Fruit fly (Drosophila melanogaster) whole organism, embryonic: ENCODE results near the gene CG32176.

Experiments
- Abd-B ChIP-seq: fragments of 200-800 bp; sonication (Bioruptor generic); optimal IDR thresholded peaks from 2 replicates; lab custom pipeline; 2018; ENCODE audit warnings: missing biosample characterization, mild to moderate bottlenecking, missing genetic modification characterization, moderate library complexity
- Bdp1 ChIP-seq: fragments of 200-800 bp; sonication (Bioruptor generic); optimal IDR thresholded peaks from 3 replicates; lab custom pipeline; 2016; ENCODE audit warnings: missing biosample characterization, missing genetic modification characterization
- BtbVII ChIP-seq: fragments of 200-800 bp; sonication (Bioruptor generic); optimal IDR thresholded peaks from 3 replicates; lab custom pipeline; 2017; ENCODE audit warnings: missing biosample characterization, mild to moderate bottlenecking, missing genetic modification characterization
- CG10959 ChIP-seq: fragments of 200-800 bp; sonication (Bioruptor generic); IDR thresholded peaks from 2 replicates; pipeline ENCODE4 v1.3.6; 2022; ENCODE audit warnings: missing biosample characterization, missing genetic modification characterization
- CG11504 ChIP-seq: fragments of 200-800 bp; sonication (Bioruptor generic); optimal IDR thresholded peaks from 3 replicates; lab custom pipeline; 2019; ENCODE audit warnings: missing biosample characterization, mild to moderate bottlenecking, missing genetic modification characterization, moderate library complexity
- CG12104 ChIP-seq: fragments of 200-800 bp; sonication (Bioruptor generic); optimal IDR thresholded peaks from 3 replicates; lab custom pipeline; 2016; ENCODE audit warnings: missing biosample characterization, missing genetic modification characterization
- CG14710 ChIP-seq: fragments of 200-800 bp; sonication (Bioruptor generic); optimal IDR thresholded peaks from 3 replicates; lab custom pipeline; 2019; ENCODE audit warnings: missing biosample characterization, mild to moderate bottlenecking, missing genetic modification characterization, moderate library complexity
- CG14965 ChIP-seq: fragments of 200-800 bp; sonication (Bioruptor generic); optimal IDR thresholded peaks from 2 replicates; lab custom pipeline; 2016; ENCODE audit warnings: missing biosample characterization, missing genetic modification characterization, borderline replicate concordance
- CG15011 ChIP-seq: fragments of 200-800 bp; sonication (Bioruptor generic); optimal IDR thresholded peaks from 3 replicates; lab custom pipeline; 2018; ENCODE audit warnings: missing biosample characterization, mild to moderate bottlenecking, missing genetic modification characterization
- CG16815 ChIP-seq: fragments of 200-800 bp; sonication (Bioruptor generic); optimal IDR thresholded peaks from 3 replicates; lab custom pipeline; 2017; ENCODE audit warnings: missing biosample characterization, mild to moderate bottlenecking, missing genetic modification characterization
- CG17186 ChIP-seq: fragments of 200-800 bp; sonication (Bioruptor generic); optimal IDR thresholded peaks from 3 replicates; lab custom pipeline; 2017; ENCODE audit warnings: missing biosample characterization, missing genetic modification reagents, missing genetic modification characterization
- CG17612 ChIP-seq: fragments of 200-800 bp; sonication (Bioruptor generic); IDR thresholded peaks from 2 replicates; pipeline ENCODE4 v1.3.6; 2022; ENCODE audit warnings: missing biosample characterization, missing genetic modification characterization
- CG1832 ChIP-seq: fragments of 200-800 bp; sonication (Bioruptor generic); optimal IDR thresholded peaks from 2 replicates; lab custom pipeline; 2017; ENCODE audit warnings: missing biosample characterization, mild to moderate bottlenecking, missing genetic modification characterization, inconsistent platforms
- CG30020 ChIP-seq: fragments of 200-800 bp; optimal IDR thresholded peaks from 2 replicates; lab custom pipeline; 2019; ENCODE audit warnings: missing biosample characterization, mild to moderate bottlenecking, missing genetic modification characterization, moderate library complexity
- CG31388 ChIP-seq: fragments of 200-800 bp; sonication (Bioruptor generic); optimal IDR thresholded peaks from 2 replicates; lab custom pipeline; 2016; ENCODE audit warnings: missing biosample characterization, missing genetic modification characterization
- CG3838 ChIP-seq: fragments of 200-800 bp; sonication (Bioruptor generic); optimal IDR thresholded peaks from 3 replicates; lab custom pipeline; 2016; ENCODE audit warnings: missing biosample characterization, missing genetic modification characterization
- CG4282 ChIP-seq: fragments of 200-800 bp; sonication (Bioruptor generic); optimal IDR thresholded peaks from 2 replicates; lab custom pipeline; 2016; ENCODE audit warnings: missing biosample characterization, missing genetic modification characterization
- CG4424 ChIP-seq: fragments of 200-800 bp; sonication (Bioruptor generic); optimal IDR thresholded peaks from 3 replicates; lab custom pipeline; 2016; ENCODE audit warnings: missing biosample characterization, missing genetic modification characterization
- CG4617 ChIP-seq: fragments of 200-800 bp; sonication (Bioruptor generic); optimal IDR thresholded peaks from 3 replicates; lab custom pipeline; 2016; ENCODE audit warnings: missing biosample characterization, missing genetic modification characterization, borderline replicate concordance
- CG4730 ChIP-seq: fragments of 200-800 bp; sonication (Bioruptor generic); IDR thresholded peaks from 2 replicates; pipeline ENCODE4 v1.3.6; 2022; ENCODE audit warnings: missing biosample characterization, missing genetic modification characterization
- CG7745 ChIP-seq: fragments of 200-800 bp; sonication (Bioruptor generic); optimal IDR thresholded peaks from 2 replicates; lab custom pipeline; 2018; ENCODE audit warnings: missing biosample characterization, mild to moderate bottlenecking, missing genetic modification characterization, moderate library complexity
- CG7928 ChIP-seq: fragments of 200-800 bp; sonication (Bioruptor generic); optimal IDR thresholded peaks from 2 replicates; lab custom pipeline; 2017; ENCODE audit warnings: missing biosample characterization, mild to moderate bottlenecking, missing genetic modification characterization
- CG8388 ChIP-seq: fragments of 200-800 bp; sonication (Bioruptor generic); optimal IDR thresholded peaks from 2 replicates; lab custom pipeline; 2019; ENCODE audit warnings: missing biosample characterization, mild to moderate bottlenecking, missing genetic modification characterization, moderate library complexity
- CG8765 ChIP-seq: fragments of 200-800 bp; sonication (Bioruptor generic); IDR thresholded peaks from 2 replicates; pipeline ENCODE4 v1.3.6; 2022; ENCODE audit warnings: missing biosample characterization, missing genetic modification characterization
- CG9727 ChIP-seq: fragments of 200-800 bp; sonication (Bioruptor generic); optimal IDR thresholded peaks from 3 replicates; lab custom pipeline; 2017; ENCODE audit warnings: missing biosample characterization, mild to moderate bottlenecking, missing genetic modification characterization
- Doc3 ChIP-seq: fragments of 200-800 bp; sonication (Bioruptor generic); IDR thresholded peaks from 3 replicates; pipeline ENCODE4 v1.3.6; 2022; ENCODE audit warnings: missing biosample characterization, missing genetic modification characterization; ENCODE audit not compliant: partially characterized antibody
- Drgx ChIP-seq: fragments of 200-800 bp; sonication (Bioruptor generic); IDR thresholded peaks from 2 replicates; pipeline ENCODE4 v1.3.6; 2022; ENCODE audit warnings: missing biosample characterization, missing genetic modification characterization
- Eip74EF ChIP-seq, 2 experiments: fragments of 200-800 bp in 1 of 2; fragments of >200 bp in 1 of 2; sonication (Bioruptor generic) in 1 of 2; optimal IDR thresholded peaks; 2 replicates each; lab custom pipeline; 2017 to 2019; ENCODE audit warnings: missing biosample characterization in 2 of 2, missing genetic modification characterization in 2 of 2, mild to moderate bottlenecking in 1 of 2, moderate library complexity in 1 of 2
- HLH54F ChIP-seq: fragments of 200-800 bp; sonication (Bioruptor generic); optimal IDR thresholded peaks from 3 replicates; lab custom pipeline; 2016; ENCODE audit warnings: missing biosample characterization, missing genetic modification characterization
- HmgD ChIP-seq: fragments of 200-800 bp; sonication (Bioruptor generic); optimal IDR thresholded peaks from 3 replicates; lab custom pipeline; 2016; ENCODE audit warnings: missing biosample characterization, missing genetic modification characterization
- Hr78 ChIP-seq, 2 experiments: fragments of 200-800 bp in 1 of 2; fragments of >200 bp in 1 of 2; sonication (Bioruptor generic) in 1 of 2; optimal IDR thresholded peaks; 2 replicates each; lab custom pipeline; 2017 to 2019; ENCODE audit warnings: missing biosample characterization in 2 of 2, missing genetic modification characterization in 2 of 2, mild to moderate bottlenecking in 1 of 2, moderate library complexity in 1 of 2
- Mes4 ChIP-seq: fragments of 200-800 bp; sonication (Bioruptor generic); optimal IDR thresholded peaks from 2 replicates; lab custom pipeline; 2016; ENCODE audit warnings: missing biosample characterization, missing genetic modification characterization
- NC2β ChIP-seq: fragments of 200-800 bp; sonication (Bioruptor generic); optimal IDR thresholded peaks from 2 replicates; lab custom pipeline; 2016; ENCODE audit warnings: missing biosample characterization, missing genetic modification characterization
- Nf-YB ChIP-seq: fragments of 200-800 bp; sonication (Bioruptor generic); optimal IDR thresholded peaks from 3 replicates; lab custom pipeline; 2019; ENCODE audit warnings: missing biosample characterization, mild to moderate bottlenecking, missing genetic modification characterization, moderate library complexity
- Oaz ChIP-seq: fragments of 200-800 bp; sonication (Bioruptor generic); IDR thresholded peaks from 2 replicates; pipeline ENCODE4 v1.3.6; 2022; ENCODE audit warnings: missing biosample characterization, missing genetic modification characterization
- YL-1 ChIP-seq: fragments of 200-800 bp; sonication (Bioruptor generic); optimal IDR thresholded peaks from 3 replicates; lab custom pipeline; 2017; ENCODE audit warnings: missing biosample characterization, mild to moderate bottlenecking, missing genetic modification characterization
- chif ChIP-seq, 2 experiments: fragments of 200-800 bp; sonication (Bioruptor generic); optimal IDR thresholded peaks; 3 replicates each; lab custom pipeline; 2016; ENCODE audit warnings: missing biosample characterization in 2 of 2, missing genetic modification characterization in 2 of 2
- chm ChIP-seq: fragments of 200-800 bp; sonication (Bioruptor generic); IDR thresholded peaks from 2 replicates; pipeline ENCODE4 v1.3.6; 2022; ENCODE audit warnings: missing biosample characterization, missing genetic modification characterization
- cwo ChIP-seq: fragments of 200-800 bp; sonication (Bioruptor generic); optimal IDR thresholded peaks from 3 replicates; lab custom pipeline; 2017; ENCODE audit warnings: missing biosample characterization, missing genetic modification characterization, mild to moderate bottlenecking, moderate library complexity, missing genetic modification reagents
- dimm ChIP-seq: fragments of 200-800 bp; sonication (Bioruptor generic); IDR thresholded peaks from 2 replicates; pipeline ENCODE4 v1.3.6; 2022; ENCODE audit warnings: missing biosample characterization, missing genetic modification characterization
- en ChIP-seq: fragments of 200-800 bp; sonication (Bioruptor generic); optimal IDR thresholded peaks from 2 replicates; lab custom pipeline; 2016; ENCODE audit warnings: missing biosample characterization, missing genetic modification characterization
- exex ChIP-seq: fragments of 200-800 bp; sonication (Bioruptor generic); optimal IDR thresholded peaks from 4 replicates; lab custom pipeline; 2018; ENCODE audit warnings: missing biosample characterization, mild to moderate bottlenecking, missing genetic modification characterization, moderate library complexity
- fd96Cb ChIP-seq: fragments of 200-800 bp; sonication (Bioruptor generic); optimal IDR thresholded peaks from 2 replicates; lab custom pipeline; 2018; ENCODE audit warnings: missing biosample characterization, mild to moderate bottlenecking, missing genetic modification characterization, moderate library complexity
- fu2 ChIP-seq: fragments of 200-800 bp; sonication (Bioruptor generic); optimal IDR thresholded peaks from 2 replicates; lab custom pipeline; 2016; ENCODE audit warnings: missing biosample characterization, missing genetic modification characterization
- ham ChIP-seq: fragments of 200-800 bp; sonication (Bioruptor generic); IDR thresholded peaks from 2 replicates; pipeline ENCODE4 v1.3.6; 2022; ENCODE audit warnings: missing biosample characterization, missing genetic modification characterization
- jigr1 ChIP-seq: fragments of 200-800 bp; sonication (Bioruptor generic); IDR thresholded peaks from 3 replicates; pipeline ENCODE4 v1.3.6; 2022; ENCODE audit warnings: missing biosample characterization, missing genetic modification characterization
- kay ChIP-seq: fragments of 200-800 bp; sonication (Bioruptor generic); optimal IDR thresholded peaks from 2 replicates; lab custom pipeline; 2016; ENCODE audit warnings: missing biosample characterization, missing genetic modification characterization
- prd ChIP-seq, 3 experiments: fragments of >200 bp in 2 of 3; fragments of 200-800 bp in 1 of 3; sonication (Bioruptor generic) in 1 of 3; optimal IDR thresholded peaks in 2 of 3; IDR thresholded peaks in 1 of 3; 2 replicates in 2 of 3; 3 replicates in 1 of 3; pipeline versions ENCODE4 v1.3.6 to Lab custom; 2017 to 2022; ENCODE audit warnings: missing biosample characterization in 1 of 3, missing genetic modification characterization in 1 of 3
- tin ChIP-seq: fragments of 200-800 bp; sonication (Bioruptor generic); optimal IDR thresholded peaks from 3 replicates; lab custom pipeline; 2016; ENCODE audit warnings: missing biosample characterization, missing genetic modification characterization
- tx ChIP-seq: fragments of 200-800 bp; sonication (Bioruptor generic); optimal IDR thresholded peaks from 2 replicates; lab custom pipeline; 2016; ENCODE audit warnings: missing biosample characterization, missing genetic modification characterization
- z ChIP-seq: fragments of 200-800 bp; sonication (Bioruptor generic); IDR thresholded peaks from 3 replicates; pipeline ENCODE4 v1.3.6; 2022; ENCODE audit warnings: missing biosample characterization, missing genetic modification characterization

The CG32176 gene

dm6 chr3L:17432947-17433346 lies 721 bp upstream of the CG32176 start, which contains the start of gene frc (continued):
- TF ChIP-seq CG12104 (GFP tag; lab: Kevin White, UChicago) = no peak
- TF ChIP-seq CG4282 (GFP tag; lab: Kevin White, UChicago) = no peak
- TF ChIP-seq prd (optimal IDR thresholded peaks at IDR 0.05; lab: Kevin White, UChicago) = no peak
- TF ChIP-seq prd (GFP tag; IDR thresholded peaks at IDR 0.05; lab: Robert Waterston, UW) = no peak
- TF ChIP-seq CG1832 (GFP tag; lab: Kevin White, UChicago) = no peak
- TF ChIP-seq Oaz = no peak
- TF ChIP-seq CG9727 = no peak
- no peak for TF ChIP-seq CG15011 (GFP tag; lab: Kevin White, UChicago)
- TF ChIP-seq exex (tag; lab: Kevin White, UChicago) = no peak
- TF ChIP-seq BtbVII (GFP tag; lab: Kevin White, UChicago) = no peak
- no peak for TF ChIP-seq CG17612
- no peak for TF ChIP-seq Abd-B
- no peak for TF ChIP-seq jigr1 (GFP tag; lab: Robert Waterston, UW)
- TF ChIP-seq kay (GFP tag; lab: Kevin White, UChicago) = no peak
- no peak for TF ChIP-seq CG14710 (tag; lab: Kevin White, UChicago)
- no peak for TF ChIP-seq Nf-YB
- TF ChIP-seq CG7745 (tag; lab: Kevin White, UChicago) = no peak
- TF ChIP-seq Hr78 (GFP tag; optimal IDR thresholded peaks at IDR 0.05; lab: Kevin White, UChicago) = no peak
- TF ChIP-seq CG8765 (GFP tag; lab: Robert Waterston, UW) = no peak
- TF ChIP-seq CG4617 (GFP tag; lab: Kevin White, UChicago) = peak; percentile 40
- no peak for TF ChIP-seq z (GFP tag; lab: Robert Waterston, UW)
- TF ChIP-seq HmgD (GFP tag; lab: Kevin White, UChicago) = no peak
- TF ChIP-seq Bdp1 (GFP tag; lab: Kevin White, UChicago) = no peak
- no peak for TF ChIP-seq CG4730 (GFP tag; lab: Robert Waterston, UW)
- no peak for TF ChIP-seq NC2β (GFP tag; lab: Kevin White, UChicago)
- TF ChIP-seq en (GFP tag; lab: Kevin White, UChicago) = no peak
- no peak for TF ChIP-seq CG30020 (tag; lab: Kevin White, UChicago)
- no peak for TF ChIP-seq cwo
- TF ChIP-seq CG17186 (GFP tag; lab: Kevin White, UChicago) = no peak
- no peak for TF ChIP-seq CG8388
- TF ChIP-seq CG10959 (GFP tag; lab: Robert Waterston, UW) = no peak
- 0 out of 2 replicates have a peak, but pooled peaks have one; percentile 28 for TF ChIP-seq Drgx
- TF ChIP-seq chm (GFP tag; lab: Robert Waterston, UW) = 0 out of 2 replicates have a peak, but pooled peaks have one; percentile 50
- TF ChIP-seq tx = no peak
- no peak for TF ChIP-seq ham
- no peak for TF ChIP-seq Eip74EF (GFP tag; optimal IDR thresholded peaks at IDR 0.05; lab: Kevin White, UChicago)
- no peak for TF ChIP-seq YL-1
- TF ChIP-seq tin (GFP tag; lab: Kevin White, UChicago) = no peak
- no peak for TF ChIP-seq HLH54F (GFP tag; lab: Kevin White, UChicago)
- no peak for TF ChIP-seq chif (GFP tag; optimal IDR thresholded peaks at IDR 0.05; lab: Kevin White, UChicago)
- no peak for TF ChIP-seq CG4424 (GFP tag; lab: Kevin White, UChicago)
- TF ChIP-seq Doc3 (GFP tag; lab: Robert Waterston, UW) = no peak
- no peak for TF ChIP-seq CG7928
- no peak for TF ChIP-seq dimm
- no peak for TF ChIP-seq CG3838 (GFP tag; lab: Kevin White, UChicago)
- no peak for TF ChIP-seq CG11504 (tag; lab: Kevin White, UChicago)
- TF ChIP-seq Mes4 = no peak
- TF ChIP-seq CG31388 = no peak
- TF ChIP-seq fu2 (GFP tag; lab: Kevin White, UChicago) = no peak
- no peak for TF ChIP-seq CG14965 (GFP tag; lab: Kevin White, UChicago)
- TF ChIP-seq fd96Cb (tag; lab: Kevin White, UChicago) = no peak
- TF ChIP-seq CG16815 (GFP tag; lab: Kevin White, UChicago) = no peak
